Worm (Caenorhabditis elegans) whole organism, L4 larva: ENCODE data around the gene srsx-35.

Experiments used
- F37D6.2 ChIP-seq: sonication (generic microtip); optimal IDR thresholded peaks from 2 replicates; lab custom pipeline; 2016; ENCODE audit warnings: mild to moderate bottlenecking, missing genetic modification characterization, missing compliant biosample characterization
- aly-2 ChIP-seq: sonication (generic microtip); optimal IDR thresholded peaks from 2 replicates; lab custom pipeline; 2018; ENCODE audit warnings: missing biosample characterization, missing genetic modification characterization
- ceh-28 ChIP-seq: fragments of 150-350 bp; optimal IDR thresholded peaks from 2 replicates; lab custom pipeline; 2014; ENCODE audit warnings: missing biosample characterization, missing genetic modification reagents, missing genetic modification characterization
- ces-1 ChIP-seq: fragments of 150-350 bp; sonication (generic microtip); optimal IDR thresholded peaks from 4 replicates; lab custom pipeline; 2014; ENCODE audit warnings: missing biosample characterization, missing genetic modification reagents, missing genetic modification characterization
- dpl-1 ChIP-seq: fragments of 150-350 bp; optimal IDR thresholded peaks from 2 replicates; lab custom pipeline; 2014; ENCODE audit warnings: missing biosample characterization, missing genetic modification reagents, missing genetic modification characterization
- fkh-10 ChIP-seq: fragments of 150-350 bp; optimal IDR thresholded peaks from 2 replicates; lab custom pipeline; 2014; ENCODE audit warnings: missing biosample characterization, missing genetic modification reagents, missing genetic modification characterization
- lin-39 ChIP-seq: fragments of 150-350 bp; optimal IDR thresholded peaks from 2 replicates; lab custom pipeline; 2014; ENCODE audit warnings: missing biosample characterization, missing genetic modification reagents, missing genetic modification characterization
- mdl-1 ChIP-seq, 2 experiments: fragments of 150-350 bp in 1 of 2; sonication (generic microtip) in 1 of 2; optimal IDR thresholded peaks; 2 replicates each; lab custom pipeline; 2014 to 2017; ENCODE audit warnings: missing biosample characterization in 2 of 2, missing genetic modification characterization in 2 of 2
- mes-2 ChIP-seq: sonication (generic microtip); optimal IDR thresholded peaks from 2 replicates; lab custom pipeline; 2016; ENCODE audit warnings: missing genotype, mild to moderate bottlenecking, missing genetic modification characterization, missing compliant biosample characterization; ENCODE audit not compliant: poor library complexity, severe bottlenecking
- nhr-237 ChIP-seq: sonication (generic microtip); optimal IDR thresholded peaks from 2 replicates; lab custom pipeline; 2017; ENCODE audit warnings: missing biosample characterization, missing genetic modification characterization

ce11 chrV:20712994-20713326 lies 31.7 kb downstream of the srsx-35 start:
- no peak for TF ChIP-seq nhr-237 (tag; lab: Kevin White, UChicago)
- TF ChIP-seq dpl-1 (GFP tag; lab: Kevin White, UChicago) = peak; percentile 54
- TF ChIP-seq fkh-10 = no peak
- peak; percentile 26 for TF ChIP-seq mes-2
- TF ChIP-seq lin-39 (tag; lab: Kevin White, UChicago) = no peak
- no peak for TF ChIP-seq ces-1 (GFP tag; lab: Kevin White, UChicago)
- TF ChIP-seq mdl-1 (tag; optimal IDR thresholded peaks at IDR 0.05; lab: Kevin White, UChicago) = peak; percentile 40 to 85
- no peak for TF ChIP-seq F37D6.2
- no peak for TF ChIP-seq aly-2 (tag; lab: Kevin White, UChicago)
- TF ChIP-seq ceh-28 (tag; lab: Kevin White, UChicago) = no peak
